Worm (Caenorhabditis elegans): ENCODE measurements around the gene H20E11.2.

The H20E11.2 gene

ce11 chrIV:6867791-6868190, 40.2 kb downstream of the H20E11.2 start, which contains the start of gene srx-20:
Gene srx-20, plus strand, starts transcription at chrIV:6868091.
- TF ChIP-seq pes-1 (GFP tag; IDR thresholded peaks at IDR 0.05) (no peak), ama-1 (optimal IDR thresholded peaks at IDR 0.05) (no peak), B0310.2 (tag; optimal IDR thresholded peaks at IDR 0.05) (no peak), hmg-4 (GFP tag; optimal IDR thresholded peaks at IDR 0.05) (no peak), hmbx-1 (tag; optimal IDR thresholded peaks at IDR 0.05) (no peak), tbx-37 (GFP tag; conservative IDR thresholded peaks at IDR 0.05) (no peak), ceh-13 (GFP tag; optimal IDR thresholded peaks at IDR 0.05) (no peak), flt-1 (GFP tag; IDR thresholded peaks at IDR 0.05) (no peak), tbx-11 (GFP tag; IDR thresholded peaks at IDR 0.05) (no peak), sea-1 (GFP tag; conservative IDR thresholded peaks at IDR 0.05) (no peak), ets-7 (tag; optimal IDR thresholded peaks at IDR 0.05) (no peak)

ce11 chrIV:6872958-6873357, 45.4 kb downstream of the H20E11.2 start, which contains the start of gene srx-19:
Gene srx-19, plus strand, starts transcription at chrIV:6873258.
- no peak for TF ChIP-seq tbx-37 (GFP tag; conservative IDR thresholded peaks at IDR 0.05)
- no peak for TF ChIP-seq ama-1 (optimal IDR thresholded peaks at IDR 0.05)

DNA sequence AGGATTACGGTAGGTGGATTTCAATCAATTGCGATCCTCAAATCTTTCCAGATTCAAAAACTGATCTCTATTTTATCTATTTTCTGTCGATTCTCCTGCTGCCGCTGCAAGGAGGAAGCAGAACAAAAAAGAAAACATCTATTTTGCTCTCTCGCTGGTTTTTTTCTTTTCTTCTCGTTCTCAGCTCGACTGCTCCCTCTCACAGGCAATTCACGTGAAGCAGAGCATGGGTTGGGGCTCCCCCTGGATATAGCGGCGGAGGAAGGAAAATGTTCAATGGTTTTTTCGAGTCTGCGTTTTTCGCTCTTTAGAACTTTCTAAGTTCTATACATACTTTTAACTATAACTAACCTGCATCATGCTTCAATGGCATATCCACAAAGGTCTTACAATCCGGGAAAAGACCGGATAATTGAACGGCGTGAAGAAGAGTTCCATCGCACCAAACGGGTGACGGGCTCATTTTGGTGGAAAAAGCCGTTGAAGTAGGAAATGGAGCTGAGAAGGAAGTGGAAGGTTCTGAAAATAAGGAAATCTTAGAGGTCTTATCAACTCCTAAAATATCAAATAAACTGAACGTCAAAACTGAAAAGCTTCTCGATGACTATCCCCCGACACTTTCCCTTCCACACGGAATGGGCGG, 51.5 kb downstream of the H20E11.2 start:
- no peak for TF ChIP-seq hmg-4 (GFP tag; optimal IDR thresholded peaks at IDR 0.05)
- no peak for TF ChIP-seq ets-7 (tag; optimal IDR thresholded peaks at IDR 0.05)
- TF ChIP-seq ama-1 (optimal IDR thresholded peaks at IDR 0.05) = no peak
- TF ChIP-seq hnd-1 (tag; optimal IDR thresholded peaks at IDR 0.05) = no peak
- TF ChIP-seq ceh-13 (GFP tag; optimal IDR thresholded peaks at IDR 0.05) = no peak
